Worm (Caenorhabditis elegans) whole organism, midembryonic: Measurements from ENCODE around the gene str-118.
A peak's percentile ranks its signal among the peaks of the same experiment; 100 is the strongest.
"Not testable (repeated sequence)": the region's sequence is repeated elsewhere in the genome, so short reads cannot be mapped to it uniquely, and the experiment has no call there.

Experiments
- T22C8.4 ChIP-seq: fragments of 200-800 bp; sonication (Bioruptor generic); IDR thresholded peaks from 2 replicates; pipeline ENCODE4 v1.3.6; 2022; ENCODE audit warnings: missing genetic modification characterization, missing compliant biosample characterization
- cog-1 ChIP-seq: sonication (generic microtip); optimal IDR thresholded peaks from 2 replicates; lab custom pipeline; 2016; ENCODE audit warnings: missing genetic modification characterization, missing compliant biosample characterization
- flt-1 ChIP-seq: fragments of 200-800 bp; sonication (Bioruptor generic); IDR thresholded peaks from 2 replicates; pipeline ENCODE4 v1.3.6; 2022; ENCODE audit warnings: missing genetic modification characterization, missing compliant biosample characterization
- klf-2 ChIP-seq: fragments of 200-800 bp; sonication (Bioruptor generic); conservative IDR thresholded peaks from 2 replicates; pipeline ENCODE4 v1.3.6; 2022; ENCODE audit warnings: missing genetic modification reagents, missing genetic modification characterization, missing compliant biosample characterization
- med-1 ChIP-seq: sonication (generic microtip); optimal IDR thresholded peaks from 2 replicates; lab custom pipeline; 2017; ENCODE audit warnings: missing genetic modification characterization, mild to moderate bottlenecking, missing compliant biosample characterization, antibody characterized with exemption, missing genetic modification reagents; ENCODE audit not compliant: insufficient read depth
- ref-1 ChIP-seq: fragments of 200-800 bp; sonication (Bioruptor generic); conservative IDR thresholded peaks from 2 replicates; pipeline ENCODE4 v1.3.6; 2022; ENCODE audit warnings: missing genetic modification reagents, missing genetic modification characterization, missing compliant biosample characterization
- tab-1 ChIP-seq: fragments of 200-800 bp; sonication (Bioruptor generic); IDR thresholded peaks from 2 replicates; pipeline ENCODE4 v1.3.6; 2022; ENCODE audit warnings: missing genetic modification characterization, missing compliant biosample characterization
- ztf-23 ChIP-seq: fragments of 200-800 bp; sonication (Bioruptor generic); IDR thresholded peaks from 2 replicates; pipeline ENCODE4 v1.3.6; 2022; ENCODE audit warnings: missing genetic modification reagents, missing genetic modification characterization, missing compliant biosample characterization
- ztf-29 ChIP-seq: fragments of 200-800 bp; sonication (Bioruptor generic); IDR thresholded peaks from 2 replicates; pipeline ENCODE4 v1.3.6; 2022; ENCODE audit warnings: missing genetic modification reagents, missing genetic modification characterization, missing compliant biosample characterization

str-118 gene

ce11 chrV:10051855-10052254, at the start of gene str-118:
TSS of gene str-118 (plus strand) at chrV:10052155.
- TF ChIP-seq cog-1 (no peak), ztf-23 (GFP tag; lab: Robert Waterston, UW) (no peak), T22C8.4 (GFP tag; lab: Robert Waterston, UW) (no peak), med-1 (no peak), klf-2 (GFP tag; lab: Robert Waterston, UW) (no peak), ztf-29 (GFP tag; lab: Robert Waterston, UW) (no peak)

ce11 chrV:10002720-10003119, 49.2 kb upstream of the str-118 start:
- TF ChIP-seq T22C8.4 (GFP tag; lab: Robert Waterston, UW) (no peak), tab-1 (no peak), ztf-23 (GFP tag; lab: Robert Waterston, UW) (no peak), ref-1 (GFP tag; lab: Robert Waterston, UW) (no peak)

ce11 chrV:10003315-10003969, 48.5 kb upstream of the str-118 start:
- TF ChIP-seq ref-1 (GFP tag; lab: Robert Waterston, UW) (no peak), ztf-29 (GFP tag; lab: Robert Waterston, UW) (no peak), T22C8.4 (GFP tag; lab: Robert Waterston, UW) (no peak), klf-2 (GFP tag; lab: Robert Waterston, UW) (no peak), ztf-23 (GFP tag; lab: Robert Waterston, UW) (0 out of 2 replicates have a peak, but pooled peaks have one; percentile 21)

- not testable (repeated sequence) for TF ChIP-seq ztf-29 (GFP tag; lab: Robert Waterston, UW); tab-1; flt-1
Measured at ce11 chrV:10004048-10004761, 47.8 kb upstream of the str-118 start, which contains the start of gene uda-1. TSS of gene uda-1 (plus strand) at chrV:10004755.

ce11 chrV:10006374-10006773, 45.6 kb upstream of the str-118 start:
- TF ChIP-seq T22C8.4 (GFP tag; lab: Robert Waterston, UW): no peak
- TF ChIP-seq klf-2 (GFP tag; lab: Robert Waterston, UW): no peak
- no peak for TF ChIP-seq ref-1 (GFP tag; lab: Robert Waterston, UW)
- no peak for TF ChIP-seq ztf-29 (GFP tag; lab: Robert Waterston, UW)
- no peak for TF ChIP-seq tab-1
- TF ChIP-seq cog-1: no peak
- TF ChIP-seq med-1: no peak
- TF ChIP-seq flt-1: no peak
- TF ChIP-seq ztf-23 (GFP tag; lab: Robert Waterston, UW): no peak

ce11 chrV:10007484-10007883, 44.5 kb upstream of the str-118 start:
- no peak for TF ChIP-seq med-1
- TF ChIP-seq ztf-29 (GFP tag; lab: Robert Waterston, UW): no peak
- TF ChIP-seq flt-1: no peak
- no peak for TF ChIP-seq ztf-23 (GFP tag; lab: Robert Waterston, UW)
- TF ChIP-seq T22C8.4 (GFP tag; lab: Robert Waterston, UW): no peak
- TF ChIP-seq cog-1: no peak
- no peak for TF ChIP-seq ref-1 (GFP tag; lab: Robert Waterston, UW)
- TF ChIP-seq tab-1: no peak
- no peak for TF ChIP-seq klf-2 (GFP tag; lab: Robert Waterston, UW)

ce11 chrV:10011623-10012022, 40.3 kb upstream of the str-118 start, which contains the start of gene lea-1:
TSS of gene lea-1 (plus strand) at chrV:10011923.
- TF ChIP-seq ref-1 (GFP tag; lab: Robert Waterston, UW) (no peak), ztf-23 (GFP tag; lab: Robert Waterston, UW) (no peak), cog-1 (no peak), T22C8.4 (GFP tag; lab: Robert Waterston, UW) (no peak), ztf-29 (GFP tag; lab: Robert Waterston, UW) (no peak), flt-1 (no peak), klf-2 (GFP tag; lab: Robert Waterston, UW) (no peak), tab-1 (no peak), med-1 (no peak)

- TF ChIP-seq ztf-23 (GFP tag; lab: Robert Waterston, UW): no peak
- TF ChIP-seq tab-1: no peak
- TF ChIP-seq ref-1 (GFP tag; lab: Robert Waterston, UW): no peak
- TF ChIP-seq ztf-29 (GFP tag; lab: Robert Waterston, UW): no peak
- TF ChIP-seq klf-2 (GFP tag; lab: Robert Waterston, UW): no peak
- no peak for TF ChIP-seq cog-1
- no peak for TF ChIP-seq med-1
- TF ChIP-seq flt-1: no peak
- no peak for TF ChIP-seq T22C8.4 (GFP tag; lab: Robert Waterston, UW)
Measured at ce11 chrV:10012639-10013038, 39.3 kb upstream of the str-118 start.

- TF ChIP-seq ref-1 (GFP tag; lab: Robert Waterston, UW): no peak
- no peak for TF ChIP-seq ztf-29 (GFP tag; lab: Robert Waterston, UW)
- TF ChIP-seq cog-1: no peak
Measured at ce11 chrV:10018291-10018690, 33.7 kb upstream of the str-118 start.

- TF ChIP-seq T22C8.4 (GFP tag; lab: Robert Waterston, UW) (no peak), tab-1 (no peak), ref-1 (GFP tag; lab: Robert Waterston, UW) (no peak), cog-1 (no peak)
Measured at ce11 chrV:10019083-10019624, 32.8 kb upstream of the str-118 start.
